Worm (Caenorhabditis elegans) whole organism, L4/young adult: ENCODE measurements around the gene M04D8.4.

Experiments
- W03F9.2 ChIP-seq: fragments of 150-350 bp; optimal IDR thresholded peaks from 2 replicates; lab custom pipeline; 2014; ENCODE audit warnings: missing biosample characterization, missing genetic modification characterization
- him-1 ChIP-seq: sonication (generic microtip); optimal IDR thresholded peaks from 2 replicates; lab custom pipeline; 2016; ENCODE audit warnings: missing genotype, missing genetic modification reagents, missing genetic modification characterization, missing compliant biosample characterization

- no peak for TF ChIP-seq him-1
- TF ChIP-seq W03F9.2 (tag; lab: Kevin White, UChicago) = no peak
Observed at ce11 chrIII:10035783-10036182, 5.3 kb upstream of the M04D8.4 start, which contains the start of gene xbx-3.
